Fruit fly (Drosophila melanogaster): Measurements from ENCODE around the gene Ilp3.

Ilp3 gene

dm6 chr3L:9847420-9847977 is 45.6 kb upstream of the Ilp3 start (continued):
- TF ChIP-seq Nf-YC (tag; optimal IDR thresholded peaks at IDR 0.05), result peak; percentile 39
- TF ChIP-seq CG43689 (GFP tag; IDR thresholded peaks at IDR 0.05), result no peak
- peak; percentile 30 for TF ChIP-seq Hmr (GFP tag; optimal IDR thresholded peaks at IDR 0.05)
- no peak for TF ChIP-seq CG6654 (GFP tag; optimal IDR thresholded peaks at IDR 0.05)
- peak; percentile 59 for TF ChIP-seq fd3F (GFP tag; optimal IDR thresholded peaks at IDR 0.05)
- no peak for TF ChIP-seq Hmx (GFP tag; optimal IDR thresholded peaks at IDR 0.05)
- TF ChIP-seq sim (GFP tag; IDR thresholded peaks at IDR 0.05), result no peak
- TF ChIP-seq CG9932 (GFP tag; IDR thresholded peaks at IDR 0.05), result peak; percentile 80
- 0 out of 2 replicates have a peak, but pooled peaks have one; percentile 28 for TF ChIP-seq esg (GFP tag; conservative IDR thresholded peaks at IDR 0.05)
- TF ChIP-seq tna (GFP tag; IDR thresholded peaks at IDR 0.05; ENCODE audit: partially characterized antibody), result no peak
- peak; percentile 33 for TF ChIP-seq ERR (GFP tag; optimal IDR thresholded peaks at IDR 0.05)
- TF ChIP-seq Ravus (GFP tag; IDR thresholded peaks at IDR 0.05), result peak; percentile 18
- TF ChIP-seq sisA (GFP tag; IDR thresholded peaks at IDR 0.05), result peak; percentile 35; the same call in 1 of the 2 replicates
- peak; percentile 46 for TF ChIP-seq Dip3 (GFP tag; optimal IDR thresholded peaks at IDR 0.05)
- peak; percentile 73 for TF ChIP-seq CG13624 (GFP tag; optimal IDR thresholded peaks at IDR 0.05)
- no peak for TF ChIP-seq CG17186 (GFP tag; optimal IDR thresholded peaks at IDR 0.05)
- peak; percentile 21 for TF ChIP-seq her (GFP tag; optimal IDR thresholded peaks at IDR 0.05)
- peak; percentile 35 for TF ChIP-seq bcd (GFP tag; optimal IDR thresholded peaks at IDR 0.05)
- TF ChIP-seq pum (GFP tag; optimal IDR thresholded peaks at IDR 0.05), result peak; percentile 17
- peak; percentile 37 for TF ChIP-seq pho (GFP tag; optimal IDR thresholded peaks at IDR 0.05)
- TF ChIP-seq exex (tag; optimal IDR thresholded peaks at IDR 0.05), result no peak
- peak; percentile 13 for TF ChIP-seq CG15011 (GFP tag; optimal IDR thresholded peaks at IDR 0.05)
- TF ChIP-seq CG11247 (GFP tag; IDR thresholded peaks at IDR 0.05), result peak; percentile 58
- no peak for TF ChIP-seq CG10462 (GFP tag; optimal IDR thresholded peaks at IDR 0.05)
- TF ChIP-seq gem (tag; optimal IDR thresholded peaks at IDR 0.05), result peak; percentile 65
- TF ChIP-seq CG15514 (GFP tag; optimal IDR thresholded peaks at IDR 0.05), result peak; percentile 49
- peak; percentile 60 for TF ChIP-seq PHDP (tag; optimal IDR thresholded peaks at IDR 0.05)
- TF ChIP-seq cwo (GFP tag; optimal IDR thresholded peaks at IDR 0.05), result peak; percentile 55
- peak; percentile 34; the same call in 1 of the 2 replicates for TF ChIP-seq CG3847 (GFP tag; IDR thresholded peaks at IDR 0.05)
- TF ChIP-seq tx (GFP tag; optimal IDR thresholded peaks at IDR 0.05), result peak; percentile 8
- peak; percentile 58 for TF ChIP-seq ind (GFP tag; optimal IDR thresholded peaks at IDR 0.05)

- TF ChIP-seq CG3726 (GFP tag; IDR thresholded peaks at IDR 0.05) (no peak), Med (GFP tag) (peak; percentile 11), fd3F (GFP tag; optimal IDR thresholded peaks at IDR 0.05) (peak; percentile 17), CG8359 (GFP tag; optimal IDR thresholded peaks at IDR 0.05; ENCODE audit: borderline replicate concordance) (no peak), sob (GFP tag; IDR thresholded peaks at IDR 0.05) (0 out of 2 replicates have a peak, but pooled peaks have one; percentile 14), bsh (GFP tag; optimal IDR thresholded peaks at IDR 0.05) (peak in 1 of 2 experiments; percentile 51), CG6854 (GFP tag; optimal IDR thresholded peaks at IDR 0.05) (peak; percentile 21), amos (GFP tag; IDR thresholded peaks at IDR 0.05; ENCODE audit: partially characterized antibody) (0 out of 2 replicates have a peak, but pooled peaks have one; percentile 35), CG16813 (GFP tag; IDR thresholded peaks at IDR 0.05; ENCODE audit: partially characterized antibody) (peak; percentile 54), CG10543 (GFP tag; optimal IDR thresholded peaks at IDR 0.05) (peak; percentile 11), YL-1 (GFP tag; optimal IDR thresholded peaks at IDR 0.05) (no peak), Rfx (GFP tag; IDR thresholded peaks at IDR 0.05) (peak; percentile 23; the same call in 1 of the 2 replicates), cg (GFP tag; optimal IDR thresholded peaks at IDR 0.05) (no peak), sug (tag; optimal IDR thresholded peaks at IDR 0.05) (peak; percentile 32), lab (GFP tag; optimal IDR thresholded peaks at IDR 0.05) (peak; percentile 33), chn (GFP tag; optimal IDR thresholded peaks at IDR 0.05) (no peak), mld (GFP tag; IDR thresholded peaks at IDR 0.05; ENCODE audit: partially characterized antibody) (no peak), MBD-R2 (GFP tag; IDR thresholded peaks at IDR 0.05) (0 out of 2 replicates have a peak, but pooled peaks have one; percentile 11), jumu (GFP tag; optimal IDR thresholded peaks at IDR 0.05) (no peak)
These were observed 44.8 kb upstream of the Ilp3 start for dm6 chr3L:9846577-9847342.
